Fruit fly (Drosophila melanogaster) whole organism, embryonic: ENCODE measurements around the gene HIP-R.
A peak's percentile ranks its signal among the peaks of the same experiment; 100 is the strongest.

Experiments
- Ada2b ChIP-seq: fragments of 200-800 bp; sonication (Bioruptor generic); IDR thresholded peaks from 2 replicates; pipeline ENCODE4 v1.3.6; 2022; ENCODE audit warnings: missing biosample characterization, missing genetic modification characterization
- Adf1 ChIP-seq: fragments of 200-800 bp; sonication (Bioruptor generic); IDR thresholded peaks from 2 replicates; pipeline ENCODE4 v1.3.6; 2022; ENCODE audit warnings: missing biosample characterization, missing genetic modification characterization
- BEAF-32 ChIP-seq: fragments of 200-800 bp; sonication (Bioruptor generic); optimal IDR thresholded peaks from 3 replicates; lab custom pipeline; 2017; ENCODE audit warnings: missing biosample characterization, missing genetic modification characterization, mild to moderate bottlenecking, moderate library complexity, missing genetic modification reagents
- CG11093 ChIP-seq: fragments of 200-800 bp; sonication (Bioruptor generic); IDR thresholded peaks from 3 replicates; pipeline ENCODE4 v1.3.6; 2022; ENCODE audit warnings: missing biosample characterization, missing genetic modification characterization
- CG12942 ChIP-seq: fragments of 200-800 bp; sonication (Bioruptor generic); optimal IDR thresholded peaks from 3 replicates; lab custom pipeline; 2016; ENCODE audit warnings: missing biosample characterization, missing genetic modification characterization
- CG14014 ChIP-seq: fragments of 200-800 bp; sonication (Bioruptor generic); IDR thresholded peaks from 2 replicates; pipeline ENCODE4 v1.3.6; 2022; ENCODE audit warnings: missing biosample characterization, missing genetic modification characterization
- CG15514 ChIP-seq: fragments of 200-800 bp; sonication (Bioruptor generic); optimal IDR thresholded peaks from 3 replicates; lab custom pipeline; 2017; ENCODE audit warnings: missing biosample characterization, missing genetic modification characterization, mild to moderate bottlenecking, moderate library complexity, missing genetic modification reagents
- CG17802 ChIP-seq: fragments of 200-800 bp; sonication (Bioruptor generic); optimal IDR thresholded peaks from 2 replicates; lab custom pipeline; 2018; ENCODE audit warnings: missing biosample characterization, mild to moderate bottlenecking, missing genetic modification characterization, moderate library complexity
- CG18619 ChIP-seq: fragments of 200-800 bp; sonication (Bioruptor generic); optimal IDR thresholded peaks from 3 replicates; lab custom pipeline; 2017; ENCODE audit warnings: missing biosample characterization, mild to moderate bottlenecking, missing genetic modification characterization
- CG2120 ChIP-seq: fragments of 200-800 bp; sonication (Bioruptor generic); optimal IDR thresholded peaks from 3 replicates; lab custom pipeline; 2016; ENCODE audit warnings: missing biosample characterization, missing genetic modification characterization
- CG31224 ChIP-seq: fragments of 200-800 bp; sonication (Bioruptor generic); IDR thresholded peaks from 2 replicates; pipeline ENCODE4 v1.3.6; 2022; ENCODE audit warnings: missing biosample characterization, missing genetic modification characterization
- CG4282 ChIP-seq: fragments of 200-800 bp; sonication (Bioruptor generic); optimal IDR thresholded peaks from 2 replicates; lab custom pipeline; 2016; ENCODE audit warnings: missing biosample characterization, missing genetic modification characterization
- CG4404 ChIP-seq: fragments of 200-800 bp; sonication (Bioruptor generic); IDR thresholded peaks from 2 replicates; pipeline ENCODE4 v1.3.6; 2022; ENCODE audit warnings: missing biosample characterization, missing genetic modification characterization
- CG6254 ChIP-seq: fragments of 200-800 bp; sonication (Bioruptor generic); optimal IDR thresholded peaks from 3 replicates; lab custom pipeline; 2017; ENCODE audit warnings: mild to moderate bottlenecking, missing biosample characterization, missing genetic modification reagents, missing genetic modification characterization
- CG7357 ChIP-seq: fragments of 200-800 bp; sonication (Bioruptor generic); IDR thresholded peaks from 3 replicates; pipeline ENCODE4 v1.3.6; 2022; ENCODE audit warnings: missing biosample characterization, missing genetic modification characterization
- CG8281 ChIP-seq: fragments of 200-800 bp; sonication (Bioruptor generic); optimal IDR thresholded peaks from 2 replicates; lab custom pipeline; 2018; ENCODE audit warnings: missing biosample characterization, mild to moderate bottlenecking, missing genetic modification characterization, moderate library complexity
- CG8765 ChIP-seq: fragments of 200-800 bp; sonication (Bioruptor generic); IDR thresholded peaks from 2 replicates; pipeline ENCODE4 v1.3.6; 2022; ENCODE audit warnings: missing biosample characterization, missing genetic modification characterization
- CTCF ChIP-seq: fragments of 200-800 bp; sonication (Bioruptor generic); optimal IDR thresholded peaks from 2 replicates; lab custom pipeline; 2017; ENCODE audit warnings: missing biosample characterization, mild to moderate bottlenecking, missing genetic modification characterization, moderate library complexity
- D19B ChIP-seq: fragments of 200-800 bp; sonication (Bioruptor generic); optimal IDR thresholded peaks from 2 replicates; lab custom pipeline; 2017; ENCODE audit warnings: missing biosample characterization, mild to moderate bottlenecking, missing genetic modification characterization
- Deaf1 ChIP-seq: fragments of 200-800 bp; optimal IDR thresholded peaks from 3 replicates; lab custom pipeline; 2019; ENCODE audit warnings: missing biosample characterization, mild to moderate bottlenecking, missing genetic modification characterization, moderate library complexity
- Doc2 ChIP-seq: fragments of 200-800 bp; sonication (Bioruptor generic); IDR thresholded peaks from 2 replicates; pipeline ENCODE4 v1.3.6; 2022; ENCODE audit warnings: missing biosample characterization, missing genetic modification characterization
- Drgx ChIP-seq: fragments of 200-800 bp; sonication (Bioruptor generic); IDR thresholded peaks from 2 replicates; pipeline ENCODE4 v1.3.6; 2022; ENCODE audit warnings: missing biosample characterization, missing genetic modification characterization
- H2.0 ChIP-seq: fragments of 200-800 bp; sonication (Bioruptor generic); IDR thresholded peaks from 2 replicates; pipeline ENCODE4 v1.3.6; 2022; ENCODE audit warnings: missing biosample characterization, missing genetic modification characterization
- HmgD ChIP-seq: fragments of 200-800 bp; sonication (Bioruptor generic); optimal IDR thresholded peaks from 3 replicates; lab custom pipeline; 2016; ENCODE audit warnings: missing biosample characterization, missing genetic modification characterization
- Mad ChIP-seq: fragments of 200-800 bp; sonication (Bioruptor generic); optimal IDR thresholded peaks from 2 replicates; lab custom pipeline; 2016; ENCODE audit warnings: missing biosample characterization, missing genetic modification characterization
- Nf-YC ChIP-seq: fragments of 200-800 bp; optimal IDR thresholded peaks from 3 replicates; lab custom pipeline; 2019; ENCODE audit warnings: missing biosample characterization, mild to moderate bottlenecking, missing genetic modification characterization, moderate library complexity
- Stat92E ChIP-seq, 3 experiments: fragments of >200 bp in 2 of 3; fragments of 200-800 bp in 1 of 3; sonication (Bioruptor generic) in 1 of 3; optimal IDR thresholded peaks; 2 replicates each; lab custom pipeline; 2017 to 2019; ENCODE audit warnings: missing biosample characterization in 3 of 3, missing genetic modification characterization in 3 of 3, mild to moderate bottlenecking in 1 of 3, moderate library complexity in 1 of 3
- ac ChIP-seq: fragments of 200-800 bp; sonication (Bioruptor generic); optimal IDR thresholded peaks from 3 replicates; lab custom pipeline; 2017; ENCODE audit warnings: missing biosample characterization, mild to moderate bottlenecking, missing genetic modification characterization
- ase ChIP-seq: fragments of 200-800 bp; sonication (Bioruptor generic); IDR thresholded peaks from 3 replicates; pipeline ENCODE4 v1.3.6; 2022; ENCODE audit warnings: missing biosample characterization, missing genetic modification characterization
- br ChIP-seq: fragments of >200 bp; optimal IDR thresholded peaks from 2 replicates; lab custom pipeline; 2017
- cg ChIP-seq: fragments of 200-800 bp; sonication (Bioruptor generic); optimal IDR thresholded peaks from 3 replicates; lab custom pipeline; 2019; ENCODE audit warnings: missing biosample characterization, mild to moderate bottlenecking, missing genetic modification characterization, moderate library complexity
- ci ChIP-seq: fragments of 200-800 bp; sonication (Bioruptor generic); IDR thresholded peaks from 3 replicates; pipeline ENCODE4 v1.3.6; 2022; ENCODE audit warnings: missing biosample characterization, missing genetic modification characterization
- disco-r ChIP-seq: fragments of 200-800 bp; sonication (Bioruptor generic); optimal IDR thresholded peaks from 2 replicates; lab custom pipeline; 2016; ENCODE audit warnings: missing biosample characterization, missing genetic modification characterization
- dm ChIP-seq: fragments of 200-800 bp; sonication (Bioruptor generic); optimal IDR thresholded peaks from 3 replicates; lab custom pipeline; 2016; ENCODE audit warnings: missing biosample characterization, missing genetic modification characterization
- dpn ChIP-seq, 2 experiments: fragments of 200-800 bp; sonication (Bioruptor generic); optimal IDR thresholded peaks; 3 replicates each; lab custom pipeline; 2016; ENCODE audit warnings: missing biosample characterization in 2 of 2, missing genetic modification characterization in 2 of 2
- fd96Cb ChIP-seq: fragments of 200-800 bp; sonication (Bioruptor generic); optimal IDR thresholded peaks from 2 replicates; lab custom pipeline; 2018; ENCODE audit warnings: missing biosample characterization, mild to moderate bottlenecking, missing genetic modification characterization, moderate library complexity
- hth ChIP-seq: fragments of >200 bp; optimal IDR thresholded peaks from 2 replicates; lab custom pipeline; 2017; ENCODE audit warnings: inconsistent platforms
- inv ChIP-seq: fragments of 200-800 bp; sonication (Bioruptor generic); IDR thresholded peaks from 2 replicates; pipeline ENCODE4 v1.3.6; 2022; ENCODE audit warnings: missing biosample characterization, missing genetic modification characterization; ENCODE audit not compliant: partially characterized antibody
- kah ChIP-seq: fragments of 200-800 bp; sonication (Bioruptor generic); optimal IDR thresholded peaks from 2 replicates; lab custom pipeline; 2018; ENCODE audit warnings: missing biosample characterization, mild to moderate bottlenecking, missing genetic modification characterization
- lola ChIP-seq, 3 experiments: fragments of >200 bp in 2 of 3; fragments of 200-800 bp in 1 of 3; sonication (Bioruptor generic) in 1 of 3; optimal IDR thresholded peaks; 2 replicates each; lab custom pipeline; 2017 to 2019; ENCODE audit warnings: missing biosample characterization in 3 of 3, missing genetic modification characterization in 3 of 3, mild to moderate bottlenecking in 1 of 3, moderate library complexity in 1 of 3
- luna ChIP-seq: fragments of 200-800 bp; sonication (Bioruptor generic); optimal IDR thresholded peaks from 2 replicates; lab custom pipeline; 2016; ENCODE audit warnings: missing biosample characterization, missing genetic modification characterization
- mirr ChIP-seq: fragments of 200-800 bp; sonication (Bioruptor generic); optimal IDR thresholded peaks from 3 replicates; lab custom pipeline; 2018; ENCODE audit warnings: missing biosample characterization, mild to moderate bottlenecking, missing genetic modification characterization
- pum ChIP-seq: fragments of 200-800 bp; sonication (Bioruptor generic); optimal IDR thresholded peaks from 2 replicates; lab custom pipeline; 2016; ENCODE audit warnings: missing biosample characterization, missing genetic modification characterization
- row ChIP-seq: fragments of 200-800 bp; sonication (Bioruptor generic); IDR thresholded peaks from 3 replicates; pipeline ENCODE4 v1.3.6; 2022; ENCODE audit warnings: missing biosample characterization, missing genetic modification characterization
- sob ChIP-seq: fragments of 200-800 bp; sonication (Bioruptor generic); IDR thresholded peaks from 2 replicates; pipeline ENCODE4 v1.3.6; 2022; ENCODE audit warnings: missing biosample characterization, missing genetic modification characterization
- twi ChIP-seq: fragments of 200-800 bp; optimal IDR thresholded peaks from 2 replicates; lab custom pipeline; 2019; ENCODE audit warnings: missing biosample characterization, mild to moderate bottlenecking, missing genetic modification characterization, moderate library complexity
- unpg ChIP-seq: fragments of 200-800 bp; sonication (Bioruptor generic); optimal IDR thresholded peaks from 3 replicates; lab custom pipeline; 2018; ENCODE audit warnings: missing biosample characterization, mild to moderate bottlenecking, missing genetic modification characterization, moderate library complexity
- wek ChIP-seq: fragments of 200-800 bp; sonication (Bioruptor generic); optimal IDR thresholded peaks from 3 replicates; lab custom pipeline; 2018; ENCODE audit warnings: missing biosample characterization, mild to moderate bottlenecking, missing genetic modification characterization, moderate library complexity
- zen2 ChIP-seq: fragments of 200-800 bp; sonication (Bioruptor generic); IDR thresholded peaks from 3 replicates; pipeline ENCODE4 v1.3.6; 2022; ENCODE audit warnings: missing biosample characterization, missing genetic modification characterization; ENCODE audit not compliant: partially characterized antibody

Gene HIP-R

dm6 chrX:3772811-3773740 is 16.7 kb upstream of the HIP-R start (continued):
- TF ChIP-seq CG14014 (GFP tag; lab: Robert Waterston, UW) (peak; percentile 79), kah (GFP tag; lab: Kevin White, UChicago) (peak; percentile 33), dpn (GFP tag; optimal IDR thresholded peaks at IDR 0.05; lab: Kevin White, UChicago) (peak; percentile 64 to 70), Drgx (peak; percentile 67; the same call in 1 of the 2 replicates), Adf1 (peak; percentile 87), ac (GFP tag; lab: Kevin White, UChicago) (no peak), twi (tag; lab: Kevin White, UChicago) (peak; percentile 51), Doc2 (GFP tag; lab: Robert Waterston, UW) (no peak), pum (GFP tag; lab: Kevin White, UChicago) (peak; percentile 22), disco-r (GFP tag; lab: Kevin White, UChicago) (no peak), CG8281 (peak; percentile 56), cg (peak; percentile 49), CG15514 (GFP tag; lab: Kevin White, UChicago) (peak; percentile 72), dm (GFP tag; lab: Kevin White, UChicago) (no peak), CG8765 (no peak), fd96Cb (peak; percentile 62), br (no peak), row (GFP tag; lab: Robert Waterston, UW) (peak; percentile 89), Nf-YC (tag; lab: Kevin White, UChicago) (peak; percentile 71), CG12942 (GFP tag; lab: Kevin White, UChicago) (peak; percentile 37), HmgD (no peak), hth (lab: Kevin White, UChicago) (no peak), CG11093 (GFP tag; lab: Robert Waterston, UW) (peak; percentile 36; the same call in 1 of the 3 replicates), unpg (GFP tag; lab: Kevin White, UChicago) (peak; percentile 79), CG18619 (peak; percentile 74), inv (GFP tag; lab: Robert Waterston, UW) (no peak), sob (GFP tag; lab: Robert Waterston, UW) (peak; percentile 68), CG6254 (peak; percentile 37), Stat92E (GFP tag; optimal IDR thresholded peaks at IDR 0.05; lab: Kevin White, UChicago) (no peak), Mad (no peak), lola (GFP tag; optimal IDR thresholded peaks at IDR 0.05; lab: Kevin White, UChicago) (peak in 1 of 3 experiments; percentile 72), H2.0 (GFP tag; lab: Robert Waterston, UW) (peak; percentile 65; the same call in 1 of the 2 replicates), BEAF-32 (no peak), CG31224 (GFP tag; lab: Robert Waterston, UW) (0 out of 2 replicates have a peak, but pooled peaks have one; percentile 42), CG4404 (GFP tag; lab: Robert Waterston, UW) (0 out of 2 replicates have a peak, but pooled peaks have one; percentile 23), ci (GFP tag; lab: Robert Waterston, UW) (no peak), wek (GFP tag; lab: Kevin White, UChicago) (no peak), CTCF (GFP tag; lab: Kevin White, UChicago) (no peak), zen2 (no peak), luna (no peak), CG2120 (peak; percentile 87), Deaf1 (tag; lab: Kevin White, UChicago) (peak; percentile 60), CG17802 (tag; lab: Kevin White, UChicago) (no peak), CG4282 (GFP tag; lab: Kevin White, UChicago) (no peak), mirr (no peak), Ada2b (GFP tag; lab: Robert Waterston, UW) (peak; percentile 71), CG7357 (no peak), ase (0 out of 3 replicates have a peak, but pooled peaks have one; percentile 32), D19B (GFP tag; lab: Kevin White, UChicago) (peak; percentile 63)
